Worm (Caenorhabditis elegans) whole organism, L4 larva: ENCODE data around the gene C46A5.6.

ENCODE experiments used
- dmd-8 ChIP-seq: fragments of 200-800 bp; sonication (Bioruptor generic); IDR thresholded peaks from 2 replicates; pipeline ENCODE4 v1.3.6; 2022; ENCODE audit warnings: missing genetic modification characterization, missing compliant biosample characterization
- fos-1 ChIP-seq: fragments of 150-350 bp; optimal IDR thresholded peaks from 2 replicates; lab custom pipeline; 2014; ENCODE audit warnings: missing biosample characterization, missing genetic modification characterization
- set-16 ChIP-seq: fragments of 200-800 bp; sonication (Bioruptor generic); IDR thresholded peaks from 2 replicates; pipeline ENCODE4 v1.3.6; 2022; ENCODE audit warnings: missing genetic modification reagents, missing genetic modification characterization, missing compliant biosample characterization
- unc-39 ChIP-seq: sonication (generic microtip); optimal IDR thresholded peaks from 2 replicates; lab custom pipeline; 2017; ENCODE audit warnings: missing biosample characterization, missing genetic modification characterization
- zag-1 ChIP-seq: fragments of 150-350 bp; optimal IDR thresholded peaks from 2 replicates; lab custom pipeline; 2014; ENCODE audit warnings: missing biosample characterization, missing genetic modification characterization

DNA sequence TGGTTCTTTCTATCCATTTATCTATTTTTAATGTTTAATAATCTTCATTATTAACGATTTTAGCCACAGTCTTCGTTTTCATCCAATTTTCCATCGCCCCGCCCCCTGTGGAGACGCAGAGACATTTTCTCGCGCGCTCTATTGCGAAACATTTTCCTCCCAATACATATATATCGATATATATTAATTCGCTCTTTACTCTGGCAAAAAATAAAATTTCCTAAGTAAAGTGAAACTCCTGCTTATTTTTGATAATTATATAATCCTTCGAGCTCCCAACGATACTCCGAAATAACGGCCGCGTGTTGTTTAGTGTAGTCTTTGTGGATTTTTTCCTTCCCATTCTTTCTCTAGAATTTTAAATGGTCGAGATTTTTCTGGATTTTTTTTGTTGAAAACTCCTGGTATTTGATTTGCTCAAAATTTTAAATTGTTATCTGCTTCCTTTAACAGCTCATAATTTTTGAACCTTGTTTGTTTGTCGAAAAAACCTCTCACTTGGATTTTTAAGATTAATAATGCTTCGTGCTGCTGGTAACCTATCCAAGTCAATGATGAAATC is 35.2 kb downstream of the C46A5.6 start, which contains the start of gene sucg-1:
- no peak for TF ChIP-seq set-16 (GFP tag; lab: Robert Waterston, UW)
- no peak for TF ChIP-seq unc-39 (tag; lab: Kevin White, UChicago)
- no peak for TF ChIP-seq dmd-8
- no peak for TF ChIP-seq fos-1 (tag; lab: Kevin White, UChicago)
- no peak for TF ChIP-seq zag-1
